Fruit fly (Drosophila melanogaster) whole organism, embryonic: ENCODE results near the gene CG10863.
A peak's percentile ranks its signal among the peaks of the same experiment; 100 is the strongest.

Experiments
- Adf1 ChIP-seq: fragments of 200-800 bp; sonication (Bioruptor generic); IDR thresholded peaks from 2 replicates; pipeline ENCODE4 v1.3.6; 2022; ENCODE audit warnings: missing biosample characterization, missing genetic modification characterization
- Atf6 ChIP-seq: fragments of 200-800 bp; sonication (Bioruptor generic); IDR thresholded peaks from 2 replicates; pipeline ENCODE4 v1.3.6; 2022; ENCODE audit warnings: missing biosample characterization, missing genetic modification characterization
- Awh ChIP-seq: fragments of 200-800 bp; sonication (Bioruptor generic); IDR thresholded peaks from 2 replicates; pipeline ENCODE4, ENCODE4 v1.3.6; 2022; ENCODE audit warnings: missing biosample characterization, missing genetic modification characterization
- CG1024 ChIP-seq: fragments of 200-800 bp; sonication (Bioruptor generic); IDR thresholded peaks from 2 replicates; pipeline ENCODE4 v1.3.6; 2022; ENCODE audit warnings: missing biosample characterization, missing genetic modification characterization
- CG12071 ChIP-seq: fragments of 200-800 bp; sonication (Bioruptor generic); optimal IDR thresholded peaks from 3 replicates; lab custom pipeline; 2018; ENCODE audit warnings: missing biosample characterization, mild to moderate bottlenecking, missing genetic modification characterization
- CG12299 ChIP-seq: fragments of 200-800 bp; sonication (Bioruptor generic); optimal IDR thresholded peaks from 2 replicates; lab custom pipeline; 2018; ENCODE audit warnings: missing biosample characterization, mild to moderate bottlenecking, missing genetic modification characterization
- CG12769 ChIP-seq: fragments of 200-800 bp; sonication (Bioruptor generic); optimal IDR thresholded peaks from 2 replicates; lab custom pipeline; 2019; ENCODE audit warnings: missing biosample characterization, mild to moderate bottlenecking, missing genetic modification characterization, moderate library complexity
- CG14860 ChIP-seq: fragments of 200-800 bp; sonication (Bioruptor generic); IDR thresholded peaks from 3 replicates; pipeline ENCODE4 v1.3.6; 2022; ENCODE audit warnings: missing biosample characterization, missing genetic modification characterization; ENCODE audit not compliant: partially characterized antibody
- CG15601 ChIP-seq: fragments of 200-800 bp; sonication (Bioruptor generic); optimal IDR thresholded peaks from 3 replicates; lab custom pipeline; 2019; ENCODE audit warnings: missing biosample characterization, mild to moderate bottlenecking, missing genetic modification characterization, moderate library complexity
- CG15696 ChIP-seq: fragments of 200-800 bp; sonication (Bioruptor generic); optimal IDR thresholded peaks from 2 replicates; lab custom pipeline; 2019; ENCODE audit warnings: missing biosample characterization, mild to moderate bottlenecking, missing genetic modification characterization, moderate library complexity
- CG2116 ChIP-seq: fragments of 200-800 bp; sonication (Bioruptor generic); optimal IDR thresholded peaks from 3 replicates; lab custom pipeline; 2018; ENCODE audit warnings: missing biosample characterization, mild to moderate bottlenecking, missing genetic modification characterization
- CG2875 ChIP-seq: fragments of 200-800 bp; sonication (Bioruptor generic); optimal IDR thresholded peaks from 2 replicates; lab custom pipeline; 2017; ENCODE audit warnings: missing biosample characterization, mild to moderate bottlenecking, missing genetic modification characterization, missing genetic modification reagents
- CG3281 ChIP-seq: fragments of 200-800 bp; sonication (Bioruptor generic); optimal IDR thresholded peaks from 3 replicates; lab custom pipeline; 2017; ENCODE audit warnings: missing biosample characterization, mild to moderate bottlenecking, missing genetic modification characterization
- CG33213 ChIP-seq: fragments of 200-800 bp; sonication (Bioruptor generic); optimal IDR thresholded peaks from 3 replicates; lab custom pipeline; 2016; ENCODE audit warnings: missing biosample characterization, missing genetic modification characterization
- CG42726 ChIP-seq: fragments of 200-800 bp; sonication (Bioruptor generic); IDR thresholded peaks from 2 replicates; pipeline ENCODE4 v1.3.6; 2022; ENCODE audit warnings: missing biosample characterization, missing genetic modification characterization; ENCODE audit not compliant: partially characterized antibody
- CG5953 ChIP-seq: fragments of 200-800 bp; sonication (Bioruptor generic); IDR thresholded peaks from 2 replicates; pipeline ENCODE4 v1.3.6; 2022; ENCODE audit warnings: missing biosample characterization, missing genetic modification characterization
- CG7963 ChIP-seq: fragments of 200-800 bp; sonication (Bioruptor generic); IDR thresholded peaks from 3 replicates; pipeline ENCODE4 v1.3.6; 2022; ENCODE audit warnings: missing biosample characterization, missing genetic modification characterization; ENCODE audit not compliant: partially characterized antibody
- CG8290 ChIP-seq, 3 experiments: fragments of 200-800 bp; sonication (Bioruptor generic); optimal IDR thresholded peaks; 2 replicates each; lab custom pipeline; 2016 to 2019; ENCODE audit warnings: missing biosample characterization in 3 of 3, missing genetic modification characterization in 3 of 3, mild to moderate bottlenecking in 2 of 3, moderate library complexity in 1 of 3
- Deaf1 ChIP-seq: fragments of 200-800 bp; optimal IDR thresholded peaks from 3 replicates; lab custom pipeline; 2019; ENCODE audit warnings: missing biosample characterization, mild to moderate bottlenecking, missing genetic modification characterization, moderate library complexity
- Hmr ChIP-seq: fragments of 200-800 bp; sonication (Bioruptor generic); optimal IDR thresholded peaks from 3 replicates; lab custom pipeline; 2017; ENCODE audit warnings: mild to moderate bottlenecking, missing biosample characterization, missing genetic modification reagents, missing genetic modification characterization
- Jarid2 ChIP-seq: fragments of 200-800 bp; sonication (Bioruptor generic); optimal IDR thresholded peaks from 3 replicates; lab custom pipeline; 2017; ENCODE audit warnings: mild to moderate bottlenecking, missing biosample characterization, missing genetic modification reagents, missing genetic modification characterization
- NK7.1 ChIP-seq: fragments of 200-800 bp; sonication (Bioruptor generic); optimal IDR thresholded peaks from 3 replicates; lab custom pipeline; 2016; ENCODE audit warnings: missing biosample characterization, missing genetic modification characterization
- Pdp1 ChIP-seq, 2 experiments: fragments of 200-800 bp; sonication (Bioruptor generic); optimal IDR thresholded peaks; 3 replicates each; lab custom pipeline; 2016; ENCODE audit warnings: missing biosample characterization in 2 of 2, missing genetic modification characterization in 2 of 2, mild to moderate bottlenecking in 1 of 2, moderate library complexity in 1 of 2
- Scr ChIP-seq: fragments of 200-800 bp; sonication (Bioruptor generic); IDR thresholded peaks from 2 replicates; pipeline ENCODE4 v1.3.6; 2022; ENCODE audit warnings: missing biosample characterization, missing genetic modification characterization; ENCODE audit not compliant: partially characterized antibody
- Taf1 ChIP-seq: fragments of 200-800 bp; sonication (Bioruptor generic); IDR thresholded peaks from 2 replicates; pipeline ENCODE4 v1.3.6; 2022; ENCODE audit warnings: missing biosample characterization, missing genetic modification characterization
- Trl ChIP-seq, 3 experiments: fragments of >200 bp in 2 of 3; fragments of 200-800 bp in 1 of 3; sonication (Bioruptor generic) in 1 of 3; optimal IDR thresholded peaks; 2 replicates in 1 of 3; 3 replicates in 2 of 3; lab custom pipeline; 2016 to 2017; ENCODE audit warnings: missing biosample characterization in 1 of 3, missing genetic modification characterization in 1 of 3
- YL-1 ChIP-seq: fragments of 200-800 bp; sonication (Bioruptor generic); optimal IDR thresholded peaks from 3 replicates; lab custom pipeline; 2017; ENCODE audit warnings: missing biosample characterization, mild to moderate bottlenecking, missing genetic modification characterization
- abd-A ChIP-seq: fragments of 200-800 bp; sonication (Bioruptor generic); optimal IDR thresholded peaks from 3 replicates; lab custom pipeline; 2019; ENCODE audit warnings: missing biosample characterization, mild to moderate bottlenecking, missing genetic modification characterization, moderate library complexity
- cg ChIP-seq: fragments of 200-800 bp; sonication (Bioruptor generic); optimal IDR thresholded peaks from 3 replicates; lab custom pipeline; 2019; ENCODE audit warnings: missing biosample characterization, mild to moderate bottlenecking, missing genetic modification characterization, moderate library complexity
- chif ChIP-seq, 2 experiments: fragments of 200-800 bp; sonication (Bioruptor generic); optimal IDR thresholded peaks; 3 replicates each; lab custom pipeline; 2016; ENCODE audit warnings: missing biosample characterization in 2 of 2, missing genetic modification characterization in 2 of 2
- cwo ChIP-seq: fragments of 200-800 bp; sonication (Bioruptor generic); optimal IDR thresholded peaks from 3 replicates; lab custom pipeline; 2017; ENCODE audit warnings: missing biosample characterization, missing genetic modification characterization, mild to moderate bottlenecking, moderate library complexity, missing genetic modification reagents
- da ChIP-seq: fragments of 200-800 bp; sonication (Bioruptor generic); optimal IDR thresholded peaks from 2 replicates; lab custom pipeline; 2016; ENCODE audit warnings: missing biosample characterization, missing genetic modification characterization
- grau ChIP-seq: fragments of 200-800 bp; optimal IDR thresholded peaks from 3 replicates; lab custom pipeline; 2019; ENCODE audit warnings: missing biosample characterization, mild to moderate bottlenecking, missing genetic modification characterization, moderate library complexity
- gsb-n ChIP-seq: fragments of 200-800 bp; sonication (Bioruptor generic); optimal IDR thresholded peaks from 3 replicates; lab custom pipeline; 2018; ENCODE audit warnings: missing biosample characterization, mild to moderate bottlenecking, missing genetic modification characterization
- jumu ChIP-seq: fragments of 200-800 bp; sonication (Bioruptor generic); optimal IDR thresholded peaks from 3 replicates; lab custom pipeline; 2016; ENCODE audit warnings: missing biosample characterization, missing genetic modification characterization
- mld ChIP-seq: fragments of 200-800 bp; sonication (Bioruptor generic); IDR thresholded peaks from 3 replicates; pipeline ENCODE4 v1.3.6; 2022; ENCODE audit warnings: missing biosample characterization, missing genetic modification characterization; ENCODE audit not compliant: partially characterized antibody
- nom ChIP-seq: fragments of 200-800 bp; sonication (Bioruptor generic); optimal IDR thresholded peaks from 2 replicates; lab custom pipeline; 2017; ENCODE audit warnings: missing biosample characterization, missing genetic modification characterization, mild to moderate bottlenecking, moderate library complexity, missing genetic modification reagents
- pho ChIP-seq: fragments of 200-800 bp; sonication (Bioruptor generic); optimal IDR thresholded peaks from 2 replicates; lab custom pipeline; 2016; ENCODE audit warnings: missing biosample characterization, missing genetic modification characterization
- pros ChIP-seq: fragments of 200-800 bp; sonication (Bioruptor generic); optimal IDR thresholded peaks from 3 replicates; lab custom pipeline; 2019; ENCODE audit warnings: missing biosample characterization, mild to moderate bottlenecking, missing genetic modification characterization, moderate library complexity
- psq ChIP-seq: fragments of 200-800 bp; sonication (Bioruptor generic); optimal IDR thresholded peaks from 2 replicates; lab custom pipeline; 2017; ENCODE audit warnings: missing biosample characterization, missing genetic modification characterization
- ranshi ChIP-seq: fragments of 200-800 bp; sonication (Bioruptor generic); IDR thresholded peaks from 2 replicates; pipeline ENCODE4 v1.3.6; 2022; ENCODE audit warnings: missing biosample characterization, missing genetic modification characterization
- schlank ChIP-seq: fragments of 200-800 bp; sonication (Bioruptor generic); optimal IDR thresholded peaks from 2 replicates; lab custom pipeline; 2018; ENCODE audit warnings: missing biosample characterization, mild to moderate bottlenecking, missing genetic modification characterization
- sd ChIP-seq: fragments of 200-800 bp; sonication (Bioruptor generic); optimal IDR thresholded peaks from 3 replicates; lab custom pipeline; 2018; ENCODE audit warnings: missing biosample characterization, mild to moderate bottlenecking, missing genetic modification characterization, moderate library complexity
- slbo ChIP-seq: fragments of 200-800 bp; sonication (Bioruptor generic); IDR thresholded peaks from 2 replicates; pipeline ENCODE4 v1.3.6; 2022; ENCODE audit warnings: missing biosample characterization, missing genetic modification characterization
- sob ChIP-seq: fragments of 200-800 bp; sonication (Bioruptor generic); IDR thresholded peaks from 2 replicates; pipeline ENCODE4 v1.3.6; 2022; ENCODE audit warnings: missing biosample characterization, missing genetic modification characterization
- sug ChIP-seq: fragments of 200-800 bp; optimal IDR thresholded peaks from 2 replicates; lab custom pipeline; 2019; ENCODE audit warnings: missing biosample characterization, mild to moderate bottlenecking, missing genetic modification characterization, moderate library complexity
- trh ChIP-seq: fragments of 200-800 bp; sonication (Bioruptor generic); optimal IDR thresholded peaks from 2 replicates; lab custom pipeline; 2016; ENCODE audit warnings: missing biosample characterization, missing genetic modification characterization

Gene CG10863

DNA sequence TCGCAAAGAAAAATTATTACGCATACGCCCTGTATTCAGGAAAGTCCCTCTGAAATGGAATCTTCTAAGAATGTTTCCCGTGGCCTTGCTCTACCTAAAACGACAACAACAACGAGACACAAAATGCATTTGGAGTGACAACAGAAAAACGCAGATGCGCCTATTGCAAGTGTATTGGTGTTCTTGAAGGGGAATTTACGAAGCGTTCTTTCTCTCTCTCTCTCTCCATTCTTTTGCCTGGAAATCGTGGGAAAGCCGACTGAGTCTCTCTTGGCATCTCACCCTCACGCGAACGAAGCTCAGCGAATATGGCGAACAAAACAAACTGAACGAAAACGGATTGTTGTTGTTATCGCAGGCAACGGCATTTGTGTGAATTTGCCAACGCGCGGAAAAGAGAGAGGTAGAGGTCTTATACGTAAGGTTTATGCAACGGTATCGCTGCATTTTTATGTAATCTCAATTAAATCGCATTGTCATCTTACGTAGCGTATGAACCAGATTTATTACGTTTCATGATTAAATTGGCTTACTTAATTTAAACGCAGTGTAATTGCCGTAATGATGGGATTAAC is 16.0 kb downstream of the CG10863 start:
- no peak for TF ChIP-seq YL-1 (GFP tag; lab: Kevin White, UChicago)
- TF ChIP-seq mld = no peak
- peak in 1 of 2 experiments; percentile 65 for TF ChIP-seq Pdp1 (GFP tag; optimal IDR thresholded peaks at IDR 0.05; lab: Kevin White, UChicago)
- TF ChIP-seq Deaf1 (tag; lab: Kevin White, UChicago) = peak; percentile 75
- no peak for TF ChIP-seq CG42726 (GFP tag; lab: Robert Waterston, UW)
- no peak for TF ChIP-seq Taf1 (GFP tag; lab: Robert Waterston, UW)
- TF ChIP-seq CG33213 (GFP tag; lab: Kevin White, UChicago) = no peak
- TF ChIP-seq slbo = no peak
- no peak for TF ChIP-seq CG3281 (GFP tag; lab: Kevin White, UChicago)
- no peak for TF ChIP-seq nom (GFP tag; lab: Kevin White, UChicago)
- no peak for TF ChIP-seq CG14860 (GFP tag; lab: Robert Waterston, UW)
- no peak for TF ChIP-seq da
- TF ChIP-seq cg (GFP tag; lab: Kevin White, UChicago) = peak; percentile 0
- TF ChIP-seq CG12769 (tag; lab: Kevin White, UChicago) = no peak
- no peak for TF ChIP-seq chif (GFP tag; optimal IDR thresholded peaks at IDR 0.05; lab: Kevin White, UChicago)
- no peak for TF ChIP-seq CG12299 (tag; lab: Kevin White, UChicago)
- peak; percentile 34 for TF ChIP-seq psq (GFP tag; lab: Kevin White, UChicago)
- no peak for TF ChIP-seq jumu (GFP tag; lab: Kevin White, UChicago)
- TF ChIP-seq Awh (GFP tag; lab: Robert Waterston, UW) = no peak
- no peak for TF ChIP-seq pros (GFP tag; lab: Kevin White, UChicago)
- peak; percentile 16 to 49 for TF ChIP-seq Trl (optimal IDR thresholded peaks at IDR 0.05; lab: Kevin White, UChicago)
- no peak for TF ChIP-seq Trl (GFP tag; optimal IDR thresholded peaks at IDR 0.05; lab: Kevin White, UChicago)

DNA sequence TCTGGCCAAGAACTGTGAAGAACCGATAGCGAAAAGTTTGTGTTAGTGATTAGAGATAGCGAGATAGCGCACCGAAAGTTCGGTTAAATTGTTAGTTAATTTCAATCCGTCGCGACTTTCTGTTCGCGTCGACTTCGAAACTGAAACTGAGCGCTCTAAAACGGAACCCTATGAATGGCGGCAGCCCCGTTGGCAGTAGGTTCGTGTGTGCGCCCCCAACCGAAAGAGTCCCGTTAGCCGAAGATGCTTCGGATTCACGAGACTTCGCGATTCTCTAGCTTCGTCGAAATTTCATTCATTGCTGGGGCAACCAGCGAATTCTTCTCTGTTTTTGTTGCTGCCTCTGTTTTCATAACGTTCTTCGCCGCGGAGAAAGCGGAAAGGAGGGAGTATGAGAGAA is 16.8 kb downstream of the CG10863 start:
- no peak for TF ChIP-seq Jarid2 (GFP tag; lab: Kevin White, UChicago)
- no peak for TF ChIP-seq CG12071
- no peak for TF ChIP-seq CG2116
- TF ChIP-seq cwo (GFP tag; lab: Kevin White, UChicago) = peak; percentile 71
- no peak for TF ChIP-seq CG15696 (tag; lab: Kevin White, UChicago)
- no peak for TF ChIP-seq Scr (GFP tag; lab: Robert Waterston, UW)
- peak; percentile 97 for TF ChIP-seq Deaf1 (tag; lab: Kevin White, UChicago)
- TF ChIP-seq Hmr = peak; percentile 54
- peak; percentile 17 for TF ChIP-seq schlank (tag; lab: Kevin White, UChicago)
- TF ChIP-seq trh (GFP tag; lab: Kevin White, UChicago) = no peak
- TF ChIP-seq CG33213 (GFP tag; lab: Kevin White, UChicago) = no peak
- TF ChIP-seq CG8290 (GFP tag; optimal IDR thresholded peaks at IDR 0.05; lab: Kevin White, UChicago) = no peak
- TF ChIP-seq CG8290 (tag; optimal IDR thresholded peaks at IDR 0.05; lab: Kevin White, UChicago) = peak in 1 of 2 experiments; percentile 45
- TF ChIP-seq pho (GFP tag; lab: Kevin White, UChicago) = no peak
- TF ChIP-seq grau = no peak
- TF ChIP-seq CG7963 (GFP tag; lab: Robert Waterston, UW) = no peak
- TF ChIP-seq sd (tag; lab: Kevin White, UChicago) = peak; percentile 65
- TF ChIP-seq CG5953 (GFP tag; lab: Robert Waterston, UW) = no peak
- TF ChIP-seq Adf1 = peak; percentile 42; the same call in 1 of the 2 replicates
- 0 out of 2 replicates have a peak, but pooled peaks have one; percentile 9 for TF ChIP-seq sob (GFP tag; lab: Robert Waterston, UW)
- no peak for TF ChIP-seq NK7.1 (GFP tag; lab: Kevin White, UChicago)
- no peak for TF ChIP-seq ranshi
- TF ChIP-seq sug (tag; lab: Kevin White, UChicago) = peak; percentile 83
- no peak for TF ChIP-seq cg (GFP tag; lab: Kevin White, UChicago)
- TF ChIP-seq CG15601 (tag; lab: Kevin White, UChicago) = no peak
- TF ChIP-seq Atf6 (GFP tag; lab: Robert Waterston, UW) = peak; percentile 42; the same call in 1 of the 2 replicates
- no peak for TF ChIP-seq CG1024 (GFP tag; lab: Robert Waterston, UW)
- TF ChIP-seq gsb-n (tag; lab: Kevin White, UChicago) = no peak
- peak; percentile 29 for TF ChIP-seq abd-A (tag; lab: Kevin White, UChicago)
- TF ChIP-seq CG2875 (GFP tag; lab: Kevin White, UChicago) = no peak
